Fruit fly (Drosophila melanogaster) whole organism, wandering third instar larva: ENCODE results near the gene CG9518.
A peak's percentile ranks its signal among the peaks of the same experiment; 100 is the strongest.

Source experiments
- Abd-B ChIP-seq: fragments of >200 bp; optimal IDR thresholded peaks from 2 replicates; lab custom pipeline; 2017; ENCODE audit warnings: missing biosample characterization, missing genetic modification characterization
- CG32264 ChIP-seq: fragments of 200-800 bp; sonication (Bioruptor generic); optimal IDR thresholded peaks from 2 replicates; lab custom pipeline; 2016; ENCODE audit warnings: missing biosample characterization, missing genetic modification characterization
- CG9705 ChIP-seq: fragments of 200-800 bp; sonication (Bioruptor generic); optimal IDR thresholded peaks from 2 replicates; lab custom pipeline; 2018; ENCODE audit warnings: missing biosample characterization, mild to moderate bottlenecking, missing genetic modification characterization
- CrebA ChIP-seq: fragments of 200-800 bp; sonication (Bioruptor generic); optimal IDR thresholded peaks from 2 replicates; lab custom pipeline; 2016; ENCODE audit warnings: missing biosample characterization, mild to moderate bottlenecking, missing genetic modification characterization, borderline replicate concordance
- Dfd ChIP-seq: fragments of >200 bp; optimal IDR thresholded peaks from 2 replicates; lab custom pipeline; 2017; ENCODE audit warnings: missing biosample characterization, missing genetic modification characterization
- Dif ChIP-seq: fragments of 200-275, 200-300 bp; sonication (Bioruptor generic); optimal IDR thresholded peaks from 2 replicates; lab custom pipeline; 2018; ENCODE audit warnings: missing biosample characterization, missing genetic modification characterization; ENCODE audit not compliant: partially characterized antibody
- GATAd ChIP-seq: sonication (Bioruptor generic); optimal IDR thresholded peaks from 2 replicates; lab custom pipeline; 2016; ENCODE audit warnings: missing biosample characterization, missing genetic modification characterization
- HLH106 ChIP-seq: fragments of 200-800 bp; optimal IDR thresholded peaks from 3 replicates; lab custom pipeline; 2019; ENCODE audit warnings: missing biosample characterization, mild to moderate bottlenecking, missing genetic modification characterization, moderate library complexity
- Hnf4 ChIP-seq: fragments of 200-800 bp; sonication (Bioruptor generic); optimal IDR thresholded peaks from 2 replicates; lab custom pipeline; 2016; ENCODE audit warnings: missing biosample characterization, mild to moderate bottlenecking, missing genetic modification characterization
- Hr78 ChIP-seq: fragments of >200 bp; optimal IDR thresholded peaks from 2 replicates; lab custom pipeline; 2017; ENCODE audit warnings: missing biosample characterization, missing genetic modification characterization
- Hr83 ChIP-seq: fragments of 200-300 bp; sonication (Bioruptor generic); optimal IDR thresholded peaks from 2 replicates; lab custom pipeline; 2016; ENCODE audit warnings: missing biosample characterization, mild to moderate bottlenecking, missing genetic modification characterization, moderate library complexity; ENCODE audit not compliant: poor library complexity, severe bottlenecking
- Jra ChIP-seq: sonication (Bioruptor generic); optimal IDR thresholded peaks from 2 replicates; lab custom pipeline; 2016; ENCODE audit warnings: missing biosample characterization, missing genetic modification characterization
- Mio ChIP-seq: sonication (Bioruptor generic); optimal IDR thresholded peaks from 2 replicates; lab custom pipeline; 2016; ENCODE audit warnings: missing biosample characterization, missing genetic modification characterization
- Myc ChIP-seq: fragments of >200 bp; optimal IDR thresholded peaks from 2 replicates; lab custom pipeline; 2017
- N ChIP-seq: fragments of >200 bp; optimal IDR thresholded peaks from 2 replicates; lab custom pipeline; 2018; ENCODE audit warnings: missing biosample characterization, missing external identifiers, missing genetic modification characterization
- OdsH ChIP-seq: fragments of 200-800 bp; sonication (Bioruptor generic); optimal IDR thresholded peaks from 2 replicates; lab custom pipeline; 2016; ENCODE audit warnings: missing biosample characterization, mild to moderate bottlenecking, missing genetic modification characterization
- Rel ChIP-seq, 2 experiments: fragments of 200-800 bp; sonication (Bioruptor generic) in 1 of 2; optimal IDR thresholded peaks; 2 replicates in 1 of 2; 3 replicates in 1 of 2; lab custom pipeline; 2016 to 2019; ENCODE audit warnings: mild to moderate bottlenecking in 2 of 2, missing biosample characterization in 2 of 2, missing genetic modification characterization in 2 of 2, moderate library complexity in 1 of 2
- Sp1 ChIP-seq: fragments of 200-800 bp; sonication (Bioruptor generic); optimal IDR thresholded peaks from 3 replicates; lab custom pipeline; 2019; ENCODE audit warnings: missing biosample characterization, mild to moderate bottlenecking, missing genetic modification characterization, moderate library complexity
- Vsx2 ChIP-seq: fragments of 200-300, 225-300 bp; sonication (Bioruptor generic); optimal IDR thresholded peaks from 2 replicates; lab custom pipeline; 2018; ENCODE audit warnings: missing biosample characterization, missing genetic modification characterization; ENCODE audit not compliant: partially characterized antibody
- br ChIP-seq: fragments of 200-800 bp; sonication (Bioruptor generic); optimal IDR thresholded peaks from 2 replicates; lab custom pipeline; 2016; ENCODE audit warnings: missing biosample characterization, missing genetic modification characterization
- brk ChIP-seq: fragments of 200-800 bp; sonication (Bioruptor generic); optimal IDR thresholded peaks from 2 replicates; lab custom pipeline; 2016; ENCODE audit warnings: missing biosample characterization, mild to moderate bottlenecking, missing genetic modification characterization
- dl ChIP-seq, 2 experiments: fragments of 175-275, 200-275 bp in 1 of 2; fragments of 200-275 bp in 1 of 2; sonication (Bioruptor generic); optimal IDR thresholded peaks; lab custom pipeline; 2018; ENCODE audit warnings: mild to moderate bottlenecking in 2 of 2, missing biosample characterization in 2 of 2, missing genetic modification characterization in 2 of 2, moderate library complexity in 2 of 2; ENCODE audit not compliant: partially characterized antibody in 2 of 2, insufficient read depth in 1 of 2
- dmrt93B ChIP-seq: fragments of 200-800 bp; sonication (Bioruptor generic); optimal IDR thresholded peaks from 2 replicates; lab custom pipeline; 2018; ENCODE audit warnings: missing biosample characterization, mild to moderate bottlenecking, missing genetic modification characterization
- dsf ChIP-seq: sonication (Bioruptor generic); optimal IDR thresholded peaks from 2 replicates; lab custom pipeline; 2016; ENCODE audit warnings: missing biosample characterization, missing genetic modification characterization, borderline replicate concordance
- ey ChIP-seq: fragments of 200-800 bp; sonication (Bioruptor generic); optimal IDR thresholded peaks from 2 replicates; lab custom pipeline; 2016; ENCODE audit warnings: missing biosample characterization, missing genetic modification characterization
- foxo ChIP-seq, 2 experiments: fragments of 200-800 bp; sonication (Bioruptor generic); optimal IDR thresholded peaks; 2 replicates in 1 of 2; 3 replicates in 1 of 2; lab custom pipeline; 2016 to 2017; ENCODE audit warnings: missing biosample characterization in 2 of 2, missing genetic modification characterization in 2 of 2
- fru ChIP-seq: fragments of 200-800 bp; sonication (Bioruptor generic); optimal IDR thresholded peaks from 3 replicates; lab custom pipeline; 2016; ENCODE audit warnings: missing biosample characterization, mild to moderate bottlenecking, missing genetic modification characterization
- h ChIP-seq: fragments of 200-800 bp; sonication (Bioruptor generic); optimal IDR thresholded peaks from 3 replicates; lab custom pipeline; 2016; ENCODE audit warnings: missing biosample characterization, mild to moderate bottlenecking, missing genetic modification characterization
- jim ChIP-seq: fragments of 175-275, 200-325 bp; sonication (Bioruptor generic); optimal IDR thresholded peaks from 2 replicates; lab custom pipeline; 2016; ENCODE audit warnings: missing biosample characterization, mild to moderate bottlenecking, missing genetic modification characterization
- lola ChIP-seq: fragments of >200 bp; optimal IDR thresholded peaks from 2 replicates; lab custom pipeline; 2017; ENCODE audit warnings: missing biosample characterization, missing genetic modification characterization
- pan ChIP-seq: fragments of >200 bp; optimal IDR thresholded peaks from 2 replicates; lab custom pipeline; 2017
- psq ChIP-seq: fragments of 200-800 bp; sonication (Bioruptor generic); optimal IDR thresholded peaks from 3 replicates; lab custom pipeline; 2017; ENCODE audit warnings: missing biosample characterization, mild to moderate bottlenecking, missing genetic modification characterization, moderate library complexity
- rgr ChIP-seq: fragments of 200-800 bp; sonication (Bioruptor generic); optimal IDR thresholded peaks from 3 replicates; lab custom pipeline; 2016; ENCODE audit warnings: missing biosample characterization, mild to moderate bottlenecking, missing genetic modification characterization
- sage ChIP-seq: fragments of 200-800 bp; sonication (Bioruptor generic); optimal IDR thresholded peaks from 2 replicates; lab custom pipeline; 2016; ENCODE audit warnings: missing biosample characterization, mild to moderate bottlenecking, missing genetic modification characterization
- sv ChIP-seq: fragments of 200-800 bp; sonication (Bioruptor generic); optimal IDR thresholded peaks from 3 replicates; lab custom pipeline; 2016; ENCODE audit warnings: missing biosample characterization, missing genetic modification characterization
- tai ChIP-seq: sonication (Bioruptor generic); optimal IDR thresholded peaks from 2 replicates; lab custom pipeline; 2016; ENCODE audit warnings: missing biosample characterization, missing genetic modification characterization
- usp ChIP-seq: fragments of >200 bp; optimal IDR thresholded peaks from 2 replicates; lab custom pipeline; 2017; ENCODE audit warnings: missing biosample characterization, missing genetic modification characterization
- woc ChIP-seq: sonication (Bioruptor generic); optimal IDR thresholded peaks from 2 replicates; lab custom pipeline; 2016; ENCODE audit warnings: missing biosample characterization, mild to moderate bottlenecking, missing genetic modification characterization

CG9518 gene

dm6 chrX:14882536-14883118 lies 11.6 kb upstream of the CG9518 start, which contains the start of the genes CG45064 and CG45065:
TSS of gene CG45064 (minus strand) at chrX:14882586.
TSS of gene CG45065 (minus strand) at chrX:14882586.
- TF ChIP-seq OdsH (GFP tag; lab: Kevin White, UChicago): peak; percentile 87
- no peak for TF ChIP-seq usp
- TF ChIP-seq dsf (GFP tag; lab: Kevin White, UChicago): peak; percentile 26
- no peak for TF ChIP-seq Vsx2 (GFP tag; lab: Kevin White, UChicago)
- peak; percentile 30 for TF ChIP-seq Jra
- TF ChIP-seq Hnf4: peak; percentile 78
- TF ChIP-seq Hr83 (GFP tag; lab: Kevin White, UChicago): no peak
- TF ChIP-seq HLH106 (tag; lab: Kevin White, UChicago): peak; percentile 61
- no peak for TF ChIP-seq Abd-B (GFP tag; lab: Kevin White, UChicago)
- peak; percentile 37 for TF ChIP-seq CG9705 (GFP tag; lab: Kevin White, UChicago)
- peak; percentile 65 for TF ChIP-seq sage
- TF ChIP-seq CrebA (GFP tag; lab: Kevin White, UChicago): peak; percentile 8
- peak; percentile 87 for TF ChIP-seq ey (GFP tag; lab: Kevin White, UChicago)
- no peak for TF ChIP-seq Dfd (GFP tag; lab: Kevin White, UChicago)
- peak; percentile 70 for TF ChIP-seq sv (GFP tag; lab: Kevin White, UChicago)
- TF ChIP-seq GATAd (GFP tag; lab: Kevin White, UChicago): no peak
- peak; percentile 78 for TF ChIP-seq Sp1 (GFP tag; lab: Kevin White, UChicago)
- no peak for TF ChIP-seq pan (lab: Kevin White, UChicago)
- TF ChIP-seq rgr (GFP tag; lab: Kevin White, UChicago): peak; percentile 90
- TF ChIP-seq N (GFP tag; lab: Kevin White, UChicago): no peak
- TF ChIP-seq Hr78 (GFP tag; lab: Kevin White, UChicago): no peak
- TF ChIP-seq CG32264: no peak
- TF ChIP-seq h (GFP tag; lab: Kevin White, UChicago): peak; percentile 92
- peak in 1 of 2 experiments; percentile 75 for TF ChIP-seq foxo (GFP tag; optimal IDR thresholded peaks at IDR 0.05; lab: Kevin White, UChicago)
- peak; percentile 70 for TF ChIP-seq tai
- no peak for TF ChIP-seq dl (GFP tag; optimal IDR thresholded peaks at IDR 0.05; lab: Kevin White, UChicago; ENCODE audit: insufficient read depth in 1 of 2, partially characterized antibody in 2 of 2)
- peak; percentile 90 for TF ChIP-seq fru (GFP tag; lab: Kevin White, UChicago)
- peak; percentile 84 for TF ChIP-seq br (GFP tag; lab: Kevin White, UChicago)
- no peak for TF ChIP-seq Rel (GFP tag; optimal IDR thresholded peaks at IDR 0.05; lab: Kevin White, UChicago)
- TF ChIP-seq Rel (tag; optimal IDR thresholded peaks at IDR 0.05; lab: Kevin White, UChicago): no peak
- TF ChIP-seq Dif (GFP tag; lab: Kevin White, UChicago): no peak
- peak; percentile 81 for TF ChIP-seq psq (GFP tag; lab: Kevin White, UChicago)
- peak; percentile 55 for TF ChIP-seq woc (GFP tag; lab: Kevin White, UChicago)
- peak; percentile 65 for TF ChIP-seq brk (GFP tag; lab: Kevin White, UChicago)
- no peak for TF ChIP-seq lola
- TF ChIP-seq Myc (lab: Kevin White, UChicago): no peak
- no peak for TF ChIP-seq Mio (GFP tag; lab: Kevin White, UChicago)
- no peak for TF ChIP-seq jim (GFP tag; lab: Kevin White, UChicago)
- TF ChIP-seq dmrt93B: peak; percentile 57

dm6 chrX:14878917-14879316 lies 7.9 kb upstream of the CG9518 start:
- TF ChIP-seq Mio (GFP tag; lab: Kevin White, UChicago): no peak
- TF ChIP-seq sage: no peak
- TF ChIP-seq lola: no peak
- TF ChIP-seq dsf (GFP tag; lab: Kevin White, UChicago): no peak
- TF ChIP-seq jim (GFP tag; lab: Kevin White, UChicago): no peak
- TF ChIP-seq fru (GFP tag; lab: Kevin White, UChicago): no peak
- TF ChIP-seq, all 38 proteins: peak for 0
